Worm (Caenorhabditis elegans) whole organism, L2 larva: ENCODE data around the gene W05H7.1.
"Not testable (repeated sequence)": the region's sequence is repeated elsewhere in the genome, so short reads cannot be mapped to it uniquely, and the experiment has no call there.

ENCODE experiments used
- C34F6.9 ChIP-seq: fragments of 150-350 bp; optimal IDR thresholded peaks from 2 replicates; lab custom pipeline; 2014; ENCODE audit warnings: missing biosample characterization, missing genetic modification characterization
- F13H6.1 ChIP-seq: sonication (generic microtip); optimal IDR thresholded peaks from 2 replicates; lab custom pipeline; 2016; ENCODE audit warnings: missing genetic modification characterization, missing compliant biosample characterization
- R02D3.7 ChIP-seq: fragments of 150-350 bp; optimal IDR thresholded peaks from 2 replicates; lab custom pipeline; 2014; ENCODE audit warnings: missing biosample characterization, missing genetic modification characterization
- Y55F3AM.14 ChIP-seq: fragments of 200-800 bp; sonication (Bioruptor generic); optimal IDR thresholded peaks from 2 replicates; lab custom pipeline; 2018; ENCODE audit warnings: mild to moderate bottlenecking, missing genetic modification characterization, missing compliant biosample characterization
- ZK546.5 ChIP-seq: sonication (generic microtip); optimal IDR thresholded peaks from 2 replicates; lab custom pipeline; 2017; ENCODE audit warnings: missing biosample characterization, missing genetic modification characterization
- alr-1 ChIP-seq: fragments of 150-350 bp; optimal IDR thresholded peaks from 2 replicates; lab custom pipeline; 2014; ENCODE audit warnings: missing biosample characterization, missing genetic modification characterization
- ama-1 ChIP-seq: fragments of 150-350 bp; optimal IDR thresholded peaks from 2 replicates; lab custom pipeline; 2018; ENCODE audit warnings: inconsistent platforms
- blmp-1 ChIP-seq: sonication (generic microtip); optimal IDR thresholded peaks from 2 replicates; lab custom pipeline; 2017; ENCODE audit warnings: missing genetic modification characterization, mild to moderate bottlenecking, missing compliant biosample characterization, antibody characterized with exemption, moderate library complexity; ENCODE audit not compliant: insufficient read depth
- ceh-82 ChIP-seq: fragments of 150-350 bp; optimal IDR thresholded peaks from 2 replicates; lab custom pipeline; 2014; ENCODE audit warnings: missing biosample characterization, missing genetic modification characterization
- crh-2 ChIP-seq: sonication (generic microtip); optimal IDR thresholded peaks from 2 replicates; lab custom pipeline; 2017; ENCODE audit warnings: missing biosample characterization, missing genetic modification characterization
- dmd-4 ChIP-seq: sonication (generic microtip); optimal IDR thresholded peaks from 2 replicates; lab custom pipeline; 2017; ENCODE audit warnings: missing biosample characterization, missing genetic modification characterization
- egl-27 ChIP-seq: sonication (generic microtip); optimal IDR thresholded peaks from 3 replicates; lab custom pipeline; 2017; ENCODE audit warnings: missing biosample characterization, missing genetic modification reagents, missing genetic modification characterization
- elt-1 ChIP-seq: fragments of 150-350 bp; optimal IDR thresholded peaks from 2 replicates; lab custom pipeline; 2014; ENCODE audit warnings: missing biosample characterization, missing genetic modification characterization
- fos-1 ChIP-seq: fragments of 150-350 bp; optimal IDR thresholded peaks from 2 replicates; lab custom pipeline; 2014; ENCODE audit warnings: missing biosample characterization, missing genetic modification characterization
- lin-11 ChIP-seq: fragments of 150-350 bp; sonication (generic microtip); optimal IDR thresholded peaks from 2 replicates; lab custom pipeline; 2014; ENCODE audit warnings: missing biosample characterization, missing genetic modification characterization, inconsistent platforms, mixed read lengths
- lin-13 ChIP-seq: fragments of 150-350 bp; optimal IDR thresholded peaks from 2 replicates; lab custom pipeline; 2014; ENCODE audit warnings: missing biosample characterization, missing genetic modification reagents, missing genetic modification characterization
- lin-39 ChIP-seq: fragments of 150-350 bp; optimal IDR thresholded peaks from 2 replicates; lab custom pipeline; 2014; ENCODE audit warnings: missing biosample characterization, missing genetic modification reagents, missing genetic modification characterization
- mab-5 ChIP-seq: fragments of 150-350 bp; optimal IDR thresholded peaks from 2 replicates; lab custom pipeline; 2014; ENCODE audit warnings: missing biosample characterization, missing genetic modification characterization
- mbf-1 ChIP-seq: sonication (generic microtip); optimal IDR thresholded peaks from 2 replicates; lab custom pipeline; 2017; ENCODE audit warnings: missing biosample characterization, missing genetic modification characterization
- nhr-11 ChIP-seq: fragments of 150-350 bp; optimal IDR thresholded peaks from 2 replicates; lab custom pipeline; 2014; ENCODE audit warnings: missing biosample characterization, missing genetic modification characterization
- nhr-12 ChIP-seq: fragments of 150-350 bp; optimal IDR thresholded peaks from 2 replicates; lab custom pipeline; 2014; ENCODE audit warnings: missing biosample characterization, missing genetic modification characterization
- nhr-129 ChIP-seq: fragments of 150-350 bp; optimal IDR thresholded peaks from 2 replicates; lab custom pipeline; 2014; ENCODE audit warnings: missing biosample characterization, missing genetic modification characterization
- nhr-23 ChIP-seq: fragments of 150-350 bp; optimal IDR thresholded peaks from 2 replicates; lab custom pipeline; 2014; ENCODE audit warnings: missing biosample characterization, missing genetic modification reagents, missing genetic modification characterization
- nhr-237 ChIP-seq: fragments of 150-350 bp; optimal IDR thresholded peaks from 2 replicates; lab custom pipeline; 2014; ENCODE audit warnings: missing biosample characterization, missing genetic modification characterization
- nhr-25 ChIP-seq: fragments of 150-350 bp; sonication (generic microtip); optimal IDR thresholded peaks from 3 replicates; lab custom pipeline; 2014; ENCODE audit warnings: missing biosample characterization, missing genetic modification characterization
- nhr-6 ChIP-seq: fragments of 150-350 bp; optimal IDR thresholded peaks from 2 replicates; lab custom pipeline; 2014; ENCODE audit warnings: missing biosample characterization, missing genetic modification characterization
- nhr-77 ChIP-seq: fragments of 150-350 bp; optimal IDR thresholded peaks from 2 replicates; lab custom pipeline; 2014; ENCODE audit warnings: missing biosample characterization, missing genetic modification characterization
- sem-4 ChIP-seq: fragments of 150-350 bp; optimal IDR thresholded peaks from 2 replicates; lab custom pipeline; 2014; ENCODE audit warnings: missing biosample characterization, missing genetic modification reagents, missing genetic modification characterization
- skn-1 ChIP-seq: sonication (generic microtip); optimal IDR thresholded peaks from 2 replicates; lab custom pipeline; 2017; ENCODE audit warnings: missing biosample characterization, missing genetic modification characterization
- sma-3 ChIP-seq: sonication (generic microtip); optimal IDR thresholded peaks from 2 replicates; lab custom pipeline; 2016; ENCODE audit warnings: missing genetic modification reagents, missing genetic modification characterization, missing compliant biosample characterization
- sma-9 ChIP-seq, 2 experiments: fragments of 150-350 bp in 1 of 2; sonication (generic microtip) in 1 of 2; optimal IDR thresholded peaks; 2 replicates each; lab custom pipeline; 2014 to 2016; ENCODE audit warnings: missing genetic modification characterization in 2 of 2, mild to moderate bottlenecking in 1 of 2, missing biosample characterization in 1 of 2, missing compliant biosample characterization in 1 of 2, missing genetic modification reagents in 1 of 2, moderate library complexity in 1 of 2
- snpc-4 ChIP-seq: fragments of 150-350 bp; optimal IDR thresholded peaks from 2 replicates; lab custom pipeline; 2014; ENCODE audit warnings: missing biosample characterization, missing genetic modification characterization
- unc-39 ChIP-seq: fragments of 150-350 bp; optimal IDR thresholded peaks from 2 replicates; lab custom pipeline; 2014; ENCODE audit warnings: missing biosample characterization, missing genetic modification characterization
- unc-55 ChIP-seq: fragments of 150-350 bp; sonication (generic microtip); optimal IDR thresholded peaks from 3 replicates; lab custom pipeline; 2014; ENCODE audit warnings: missing biosample characterization, missing genetic modification reagents, missing genetic modification characterization
- ztf-1 ChIP-seq: fragments of 200-800 bp; sonication (Bioruptor generic); conservative IDR thresholded peaks from 2 replicates; pipeline ENCODE4 v1.3.6; 2022; ENCODE audit warnings: missing genetic modification characterization, missing compliant biosample characterization
- ztf-11 ChIP-seq: sonication (generic microtip); optimal IDR thresholded peaks from 2 replicates; lab custom pipeline; 2017; ENCODE audit warnings: missing biosample characterization, missing genetic modification characterization

Gene W05H7.1

DNA sequence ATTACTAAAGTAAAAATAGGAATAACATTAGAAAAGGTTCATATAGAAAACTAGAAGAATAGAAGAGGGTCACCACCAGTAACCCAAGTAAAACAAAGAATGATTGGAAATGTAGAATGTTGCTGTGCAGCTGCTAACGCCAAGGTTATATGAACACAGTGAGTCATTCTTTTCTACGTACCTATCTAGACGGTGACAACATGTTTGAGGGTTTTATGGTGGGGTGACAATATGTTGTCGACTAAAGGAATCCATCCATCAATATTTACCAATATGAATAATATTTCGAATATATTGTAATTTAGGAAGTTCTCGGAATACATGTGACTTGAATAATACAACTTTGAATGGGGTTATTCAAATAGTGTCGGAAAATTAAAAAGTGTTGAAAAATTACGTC, 49.3 kb upstream of the W05H7.1 start, which contains the start of gene ZK402.5:
TSS of gene ZK402.5 (minus strand) at position 101 of the 400 bp plus-strand sequence.
- TF ChIP-seq fos-1 (tag; lab: Kevin White, UChicago): no peak
- no peak for TF ChIP-seq C34F6.9 (tag; lab: Kevin White, UChicago)
- TF ChIP-seq blmp-1 (tag; lab: Kevin White, UChicago): no peak
- no peak for TF ChIP-seq ztf-1 (GFP tag; lab: Robert Waterston, UW)
- no peak for TF ChIP-seq crh-2 (tag; lab: Kevin White, UChicago)
- no peak for TF ChIP-seq egl-27 (tag; lab: Kevin White, UChicago)
- no peak for TF ChIP-seq nhr-237 (tag; lab: Kevin White, UChicago)
- TF ChIP-seq sma-9 (GFP tag; optimal IDR thresholded peaks at IDR 0.05; lab: Kevin White, UChicago): no peak
- TF ChIP-seq sma-9 (tag; optimal IDR thresholded peaks at IDR 0.05; lab: Kevin White, UChicago): no peak
- TF ChIP-seq lin-13 (GFP tag; lab: Kevin White, UChicago): no peak
- TF ChIP-seq lin-11 (tag; lab: Kevin White, UChicago): no peak
- TF ChIP-seq mbf-1 (tag; lab: Kevin White, UChicago): no peak
- TF ChIP-seq snpc-4 (tag; lab: Kevin White, UChicago): no peak
- no peak for TF ChIP-seq ceh-82 (tag; lab: Kevin White, UChicago)
- TF ChIP-seq unc-39 (tag; lab: Kevin White, UChicago): no peak
- no peak for TF ChIP-seq nhr-129
- TF ChIP-seq nhr-6 (tag; lab: Kevin White, UChicago): no peak
- no peak for TF ChIP-seq nhr-77 (tag; lab: Kevin White, UChicago)
- no peak for TF ChIP-seq dmd-4 (tag; lab: Kevin White, UChicago)
- TF ChIP-seq ztf-11 (tag; lab: Kevin White, UChicago): no peak

DNA sequence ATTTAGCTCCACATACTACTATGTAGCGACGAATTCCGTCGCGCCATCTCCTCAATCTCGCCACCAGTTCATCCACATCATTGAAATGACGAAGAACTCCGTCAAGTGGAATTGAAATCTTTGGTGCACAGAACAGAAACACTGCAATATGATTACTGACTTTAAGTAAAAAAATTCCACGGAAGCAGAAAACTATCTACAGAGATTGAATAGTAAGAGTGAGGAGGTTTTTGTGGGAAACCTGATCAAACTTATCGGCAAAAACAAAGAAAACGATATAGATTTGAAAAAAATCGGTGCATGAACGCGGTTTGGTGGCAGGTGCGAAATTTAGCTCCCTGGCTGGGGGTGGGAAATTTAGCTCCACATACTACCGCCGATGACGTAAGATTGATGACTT, 47.1 kb upstream of the W05H7.1 start, which contains the start of gene ZK402.2:
TSS of gene ZK402.2 (plus strand) at position 301 of the 400 bp plus-strand sequence.
- TF ChIP-seq mbf-1, C34F6.9, alr-1 (tag; lab: Kevin White, UChicago): not testable (repeated sequence)
- TF ChIP-seq, all 48 proteins: peak for 0; not testable (repeated sequence) for 48

- TF ChIP-seq nhr-12; nhr-11 (tag; lab: Kevin White, UChicago); sem-4 (tag; lab: Kevin White, UChicago): not testable (repeated sequence)
Observed at ce11 chrX:1403971-1404370, 46.6 kb upstream of the W05H7.1 start, which contains the start of gene ZK402.1. TSS of gene ZK402.1 (plus strand) at chrX:1404271.

DNA sequence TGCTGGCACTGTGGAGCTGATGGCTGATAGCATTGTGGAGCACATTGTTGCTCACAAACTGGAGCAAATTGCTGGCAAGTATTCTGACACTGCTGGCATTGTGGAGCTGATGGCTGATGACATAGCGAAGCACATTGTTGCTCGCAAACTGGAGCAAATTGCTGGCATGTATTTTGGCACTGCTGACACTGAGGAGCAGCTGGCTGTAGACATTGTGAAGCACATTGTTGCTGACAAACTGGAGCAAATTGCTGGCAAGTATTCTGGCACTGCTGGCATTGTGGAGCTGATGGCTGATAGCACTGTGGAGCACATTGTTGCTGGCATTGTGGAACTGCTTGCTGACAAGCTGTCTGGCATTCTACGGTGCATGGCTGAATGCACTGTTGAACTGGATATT, 41.3 kb upstream of the W05H7.1 start:
- no peak for TF ChIP-seq sma-3 (GFP tag; lab: Kevin White, UChicago)
- no peak for TF ChIP-seq lin-13 (GFP tag; lab: Kevin White, UChicago)
- no peak for TF ChIP-seq skn-1 (tag; lab: Kevin White, UChicago)
- no peak for TF ChIP-seq R02D3.7
- TF ChIP-seq nhr-237 (tag; lab: Kevin White, UChicago): no peak
- no peak for TF ChIP-seq elt-1 (tag; lab: Kevin White, UChicago)
- no peak for TF ChIP-seq Y55F3AM.14
- no peak for TF ChIP-seq mab-5 (tag; lab: Kevin White, UChicago)
- TF ChIP-seq lin-39 (tag; lab: Kevin White, UChicago): no peak
- no peak for TF ChIP-seq nhr-12

DNA sequence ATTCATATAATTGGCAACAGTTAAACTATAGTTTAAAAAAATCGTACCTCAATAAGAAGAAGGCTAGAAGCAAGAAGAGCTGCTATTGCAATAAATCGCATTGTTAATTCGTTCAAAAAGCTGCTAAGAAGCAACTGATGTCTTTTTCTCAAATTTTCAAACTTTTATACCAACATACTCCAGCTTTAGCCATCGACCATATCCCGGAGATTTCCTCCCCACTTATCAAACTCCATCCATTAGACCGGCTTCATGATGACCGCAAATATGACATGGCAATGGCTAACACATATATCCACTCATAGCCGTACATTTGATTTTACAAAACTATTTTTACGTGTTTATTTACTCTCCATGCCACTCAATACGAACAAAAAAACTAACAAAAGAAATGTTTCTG, 40.0 kb upstream of the W05H7.1 start, which contains the start of gene abu-2:
TSS of gene abu-2 (minus strand) at position 101 of the 400 bp plus-strand sequence.
- TF ChIP-seq snpc-4 (tag; lab: Kevin White, UChicago) (no peak), nhr-237 (tag; lab: Kevin White, UChicago) (no peak), ama-1 (lab: Kevin White, UChicago) (no peak), ztf-1 (GFP tag; lab: Robert Waterston, UW) (no peak), nhr-23 (tag; lab: Kevin White, UChicago) (no peak), F13H6.1 (tag; lab: Kevin White, UChicago) (no peak), lin-13 (GFP tag; lab: Kevin White, UChicago) (no peak), elt-1 (tag; lab: Kevin White, UChicago) (no peak), nhr-25 (tag; lab: Kevin White, UChicago) (no peak), lin-39 (tag; lab: Kevin White, UChicago) (no peak), unc-55 (GFP tag; lab: Kevin White, UChicago) (no peak), ZK546.5 (tag; lab: Kevin White, UChicago) (no peak), sma-9 (GFP tag; optimal IDR thresholded peaks at IDR 0.05; lab: Kevin White, UChicago) (no peak), sma-9 (tag; optimal IDR thresholded peaks at IDR 0.05; lab: Kevin White, UChicago) (no peak), sem-4 (tag; lab: Kevin White, UChicago) (no peak)
